Fruit fly (Drosophila melanogaster): Measurements from ENCODE around the gene CG5194.
A peak's percentile ranks its signal among the peaks of the same experiment; 100 is the strongest.

Gene CG5194

DNA sequence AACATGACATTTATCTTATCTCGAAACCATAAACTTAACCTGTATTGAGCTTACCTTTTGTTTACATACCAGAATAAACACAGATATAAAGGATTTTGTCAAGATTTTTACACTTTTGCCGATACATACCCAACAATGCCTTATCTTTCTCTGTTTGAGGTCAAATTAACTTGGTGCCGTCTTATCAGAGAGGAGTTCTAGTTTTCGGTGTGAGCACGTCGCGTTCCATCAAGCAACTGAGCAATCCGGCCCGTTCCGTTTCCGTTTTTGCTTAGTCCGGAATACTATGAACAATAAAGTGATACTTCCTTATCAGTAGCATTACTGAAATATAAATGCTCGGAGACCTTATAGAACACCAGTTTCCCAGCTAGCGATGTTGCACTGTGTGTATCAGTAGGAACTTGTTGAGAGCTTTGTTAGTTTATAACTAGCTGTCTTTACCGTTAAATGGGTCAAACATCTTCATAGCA, 23.8 kb downstream of the CG5194 start, which contains the start of gene Galk (continued):
- peak; percentile 79 for TF ChIP-seq Taf1 (GFP tag; IDR thresholded peaks at IDR 0.05)
- no peak for TF ChIP-seq Usf (GFP tag; optimal IDR thresholded peaks at IDR 0.05)
- peak; percentile 67 for TF ChIP-seq Ada2b (GFP tag; IDR thresholded peaks at IDR 0.05)
- no peak for TF ChIP-seq oc (tag; optimal IDR thresholded peaks at IDR 0.05)
- no peak for TF ChIP-seq jing (GFP tag; optimal IDR thresholded peaks at IDR 0.05)
- peak; percentile 45 for TF ChIP-seq CG33213 (GFP tag; optimal IDR thresholded peaks at IDR 0.05)
- no peak for TF ChIP-seq CG8388 (GFP tag; optimal IDR thresholded peaks at IDR 0.05)
- TF ChIP-seq CG9817 (tag; optimal IDR thresholded peaks at IDR 0.05), result peak; percentile 52
- peak; percentile 68 for TF ChIP-seq CG6765 (GFP tag; optimal IDR thresholded peaks at IDR 0.05)
- TF ChIP-seq grau (tag; optimal IDR thresholded peaks at IDR 0.05), result peak; percentile 97
- no peak for TF ChIP-seq CG10565 (GFP tag; optimal IDR thresholded peaks at IDR 0.05)
- no peak for TF ChIP-seq CkIIα-i1 (GFP tag; IDR thresholded peaks at IDR 0.05)
- TF ChIP-seq CG13296 (GFP tag; optimal IDR thresholded peaks at IDR 0.05), result peak; percentile 78
- TF ChIP-seq Dll (GFP tag; IDR thresholded peaks at IDR 0.05; ENCODE audit: partially characterized antibody), result no peak
- TF ChIP-seq H2.0 (GFP tag; IDR thresholded peaks at IDR 0.05), result peak; percentile 63
- TF ChIP-seq tin (GFP tag; optimal IDR thresholded peaks at IDR 0.05), result peak; percentile 50
- TF ChIP-seq sr (GFP tag; IDR thresholded peaks at IDR 0.05), result no peak
- no peak for TF ChIP-seq toy (GFP tag; IDR thresholded peaks at IDR 0.05)
- peak; percentile 30 for TF ChIP-seq ems (GFP tag; optimal IDR thresholded peaks at IDR 0.05)
- no peak for TF ChIP-seq nmo (GFP tag; optimal IDR thresholded peaks at IDR 0.05)
- no peak for TF ChIP-seq slou (GFP tag; optimal IDR thresholded peaks at IDR 0.05)
- TF ChIP-seq tio (GFP tag; optimal IDR thresholded peaks at IDR 0.05), result no peak
- peak; percentile 86 for TF ChIP-seq CG16779 (GFP tag; IDR thresholded peaks at IDR 0.05)
- peak; percentile 54 for TF ChIP-seq Hand (GFP tag; optimal IDR thresholded peaks at IDR 0.05)
- TF ChIP-seq CG9727 (GFP tag; optimal IDR thresholded peaks at IDR 0.05), result peak; percentile 22
- TF ChIP-seq Six4 (GFP tag; optimal IDR thresholded peaks at IDR 0.05), result peak; percentile 18
- 0 out of 2 replicates have a peak, but pooled peaks have one; percentile 40 for TF ChIP-seq Nf-YA (GFP tag; IDR thresholded peaks at IDR 0.05)
- no peak for TF ChIP-seq hb (GFP tag; IDR thresholded peaks at IDR 0.05; ENCODE audit: partially characterized antibody)
- TF ChIP-seq GATAe (GFP tag; conservative IDR thresholded peaks at IDR 0.05), result peak; percentile 91
- no peak for TF ChIP-seq CG2875 (GFP tag; optimal IDR thresholded peaks at IDR 0.05)
- no peak for TF ChIP-seq gfzf (GFP tag; optimal IDR thresholded peaks at IDR 0.05)
- peak; percentile 53 for TF ChIP-seq CG13424 (tag; optimal IDR thresholded peaks at IDR 0.05)
- peak; percentile 81 for TF ChIP-seq CG10543 (GFP tag; optimal IDR thresholded peaks at IDR 0.05)
- peak; percentile 68 for TF ChIP-seq gro (GFP tag; optimal IDR thresholded peaks at IDR 0.05)
- 0 out of 2 replicates have a peak, but pooled peaks have one; percentile 27 for TF ChIP-seq CG31441 (GFP tag; IDR thresholded peaks at IDR 0.05)
- TF ChIP-seq CG6683 (GFP tag; optimal IDR thresholded peaks at IDR 0.05), result peak; percentile 7
- TF ChIP-seq CG9876 (GFP tag; optimal IDR thresholded peaks at IDR 0.05), result peak; percentile 23
- peak; percentile 62 for TF ChIP-seq CG3407 (GFP tag; optimal IDR thresholded peaks at IDR 0.05)
- no peak for TF ChIP-seq CG10979 (tag; optimal IDR thresholded peaks at IDR 0.05)
- TF ChIP-seq zen2 (GFP tag; IDR thresholded peaks at IDR 0.05; ENCODE audit: partially characterized antibody), result no peak
- TF ChIP-seq zen (tag; optimal IDR thresholded peaks at IDR 0.05), result no peak
- TF ChIP-seq gem (tag; optimal IDR thresholded peaks at IDR 0.05), result no peak
- peak; percentile 42 for TF ChIP-seq scrt (GFP tag; optimal IDR thresholded peaks at IDR 0.05)
- no peak for TF ChIP-seq CG18262 (tag; optimal IDR thresholded peaks at IDR 0.05)
- no peak for TF ChIP-seq CoRest (tag; optimal IDR thresholded peaks at IDR 0.05)
- TF ChIP-seq dan (GFP tag; IDR thresholded peaks at IDR 0.05), result no peak
- TF ChIP-seq CG13775 (GFP tag; optimal IDR thresholded peaks at IDR 0.05), result no peak
- no peak for TF ChIP-seq CG32767 (GFP tag; IDR thresholded peaks at IDR 0.05)
- peak; percentile 66 for TF ChIP-seq Side (GFP tag; optimal IDR thresholded peaks at IDR 0.05)
- TF ChIP-seq CG4617 (GFP tag; optimal IDR thresholded peaks at IDR 0.05; ENCODE audit: borderline replicate concordance), result no peak

All from whole organism, embryonic.